Worm (Caenorhabditis elegans) whole organism, mixed stage, embryonic: ENCODE measurements around the gene wdfy-2.

Experiments
- bed-3 ChIP-seq: fragments of 200-800 bp; sonication (Bioruptor generic); optimal IDR thresholded peaks from 3 replicates; lab custom pipeline; 2018; ENCODE audit warnings: mild to moderate bottlenecking, missing genetic modification characterization, moderate library complexity, missing compliant biosample characterization
- blmp-1 ChIP-seq: fragments of 150-350 bp; optimal IDR thresholded peaks from 2 replicates; lab custom pipeline; 2014; ENCODE audit warnings: missing biosample characterization, missing genetic modification characterization
- ceh-39 ChIP-seq: fragments of 150-350 bp; optimal IDR thresholded peaks from 2 replicates; lab custom pipeline; 2014; ENCODE audit warnings: missing biosample characterization, missing genetic modification characterization
- ceh-43 ChIP-seq: fragments of 200-800 bp; sonication (Bioruptor generic); optimal IDR thresholded peaks from 2 replicates; lab custom pipeline; 2018; ENCODE audit warnings: mild to moderate bottlenecking, missing genetic modification characterization, moderate library complexity, missing compliant biosample characterization
- ceh-83 ChIP-seq: fragments of 200-800 bp; sonication (Bioruptor generic); optimal IDR thresholded peaks from 2 replicates; lab custom pipeline; 2018; ENCODE audit warnings: mild to moderate bottlenecking, missing genetic modification characterization, missing compliant biosample characterization
- ces-1 ChIP-seq: fragments of 150-350 bp; optimal IDR thresholded peaks from 2 replicates; lab custom pipeline; 2014; ENCODE audit warnings: missing biosample characterization, missing genetic modification reagents, missing genetic modification characterization
- elt-1 ChIP-seq: sonication (generic microtip); optimal IDR thresholded peaks from 2 replicates; lab custom pipeline; 2017; ENCODE audit warnings: missing genetic modification characterization, mild to moderate bottlenecking, missing compliant biosample characterization, antibody characterized with exemption, moderate library complexity, borderline replicate concordance; ENCODE audit not compliant: insufficient read depth
- flh-1 ChIP-seq: fragments of 200-800 bp; sonication (Bioruptor generic); optimal IDR thresholded peaks from 2 replicates; lab custom pipeline; 2018; ENCODE audit warnings: mild to moderate bottlenecking, missing genetic modification characterization, moderate library complexity, missing compliant biosample characterization
- hlh-1 ChIP-seq: fragments of 150-350 bp; optimal IDR thresholded peaks from 2 replicates; lab custom pipeline; 2014; ENCODE audit warnings: missing biosample characterization, missing genetic modification reagents, missing genetic modification characterization
- lsy-2 ChIP-seq: fragments of 150-350 bp; optimal IDR thresholded peaks from 2 replicates; lab custom pipeline; 2014; ENCODE audit warnings: missing biosample characterization, missing genetic modification characterization
- mab-5 ChIP-seq: fragments of 150-350 bp; optimal IDR thresholded peaks from 2 replicates; lab custom pipeline; 2014; ENCODE audit warnings: missing biosample characterization, missing genetic modification characterization
- mep-1 ChIP-seq: fragments of 150-350 bp; optimal IDR thresholded peaks from 2 replicates; lab custom pipeline; 2017; ENCODE audit warnings: missing biosample characterization, missing genetic modification reagents, missing genetic modification characterization, inconsistent platforms
- nhr-237 ChIP-seq: fragments of 150-350 bp; optimal IDR thresholded peaks from 2 replicates; lab custom pipeline; 2014; ENCODE audit warnings: missing biosample characterization, missing genetic modification characterization
- nhr-76 ChIP-seq: sonication (generic microtip); optimal IDR thresholded peaks from 2 replicates; lab custom pipeline; 2017; ENCODE audit warnings: missing biosample characterization, missing genetic modification characterization
- pha-4 ChIP-seq: fragments of 150-350 bp; optimal IDR thresholded peaks from 2 replicates; lab custom pipeline; 2018; ENCODE audit warnings: missing biosample characterization, missing genetic modification reagents, missing genetic modification characterization
- sem-2 ChIP-seq: fragments of 200-800 bp; sonication (Bioruptor generic); optimal IDR thresholded peaks from 2 replicates; lab custom pipeline; 2018; ENCODE audit warnings: mild to moderate bottlenecking, missing genetic modification characterization, missing compliant biosample characterization
- sptf-1 ChIP-seq: sonication (generic microtip); optimal IDR thresholded peaks from 2 replicates; lab custom pipeline; 2017; ENCODE audit warnings: mild to moderate bottlenecking, missing genetic modification characterization, moderate library complexity, missing compliant biosample characterization
- tbx-8 ChIP-seq: fragments of 200-800 bp; sonication (Bioruptor generic); optimal IDR thresholded peaks from 2 replicates; lab custom pipeline; 2018; ENCODE audit warnings: mild to moderate bottlenecking, missing genetic modification characterization, moderate library complexity, missing compliant biosample characterization
- unc-62 ChIP-seq: fragments of 150-350 bp; optimal IDR thresholded peaks from 2 replicates; lab custom pipeline; 2014; ENCODE audit warnings: missing biosample characterization, missing genetic modification reagents, missing genetic modification characterization
- zip-8 ChIP-seq: fragments of 150-350 bp; optimal IDR thresholded peaks from 2 replicates; lab custom pipeline; 2014; ENCODE audit warnings: missing biosample characterization, missing genetic modification characterization
- ztf-11 ChIP-seq: fragments of 150-350 bp; optimal IDR thresholded peaks from 2 replicates; lab custom pipeline; 2014; ENCODE audit warnings: missing biosample characterization, missing genetic modification characterization

The wdfy-2 gene

ce11 chrII:9358230-9358629, 38.6 kb downstream of the wdfy-2 start, which contains the start of gene mel-11:
mel-11 (plus strand) TSS chrII:9358530.
- no peak for TF ChIP-seq unc-62 (GFP tag; lab: Kevin White, UChicago)
- no peak for TF ChIP-seq hlh-1
- TF ChIP-seq sptf-1 (tag; lab: Kevin White, UChicago): no peak
- no peak for TF ChIP-seq nhr-237
- TF ChIP-seq mep-1 (tag; lab: Kevin White, UChicago): no peak
- TF ChIP-seq ztf-11 (tag; lab: Kevin White, UChicago): no peak
- TF ChIP-seq zip-8: no peak
- no peak for TF ChIP-seq mab-5 (tag; lab: Kevin White, UChicago)
- no peak for TF ChIP-seq ceh-43 (GFP tag; lab: Kevin White, UChicago)
- no peak for TF ChIP-seq sem-2
- TF ChIP-seq elt-1 (tag; lab: Kevin White, UChicago): no peak
- no peak for TF ChIP-seq pha-4 (tag; lab: Kevin White, UChicago)
- TF ChIP-seq nhr-76: no peak
- no peak for TF ChIP-seq ceh-83
- TF ChIP-seq ceh-39 (tag; lab: Kevin White, UChicago): no peak
- no peak for TF ChIP-seq bed-3

- TF ChIP-seq ces-1 (no peak), ceh-39 (tag; lab: Kevin White, UChicago) (no peak), nhr-76 (no peak), lsy-2 (tag; lab: Kevin White, UChicago) (no peak), unc-62 (GFP tag; lab: Kevin White, UChicago) (no peak), blmp-1 (tag; lab: Kevin White, UChicago) (no peak), flh-1 (no peak), ceh-83 (no peak), elt-1 (tag; lab: Kevin White, UChicago) (no peak), hlh-1 (no peak), nhr-237 (no peak)
Observed at ce11 chrII:9362249-9362648, 42.6 kb downstream of the wdfy-2 start.

- no peak for TF ChIP-seq tbx-8 (GFP tag; lab: Kevin White, UChicago)
Observed at ce11 chrII:9369394-9369793, 49.7 kb downstream of the wdfy-2 start.
